Fruit fly (Drosophila melanogaster) whole organism, embryonic: ENCODE data around the gene CG43221.

Experiments used
- CG13424 ChIP-seq: fragments of 200-800 bp; sonication (Bioruptor generic); optimal IDR thresholded peaks from 2 replicates; lab custom pipeline; 2019; ENCODE audit warnings: missing biosample characterization, mild to moderate bottlenecking, missing genetic modification characterization, moderate library complexity
- CG15514 ChIP-seq: fragments of 200-800 bp; sonication (Bioruptor generic); optimal IDR thresholded peaks from 3 replicates; lab custom pipeline; 2017; ENCODE audit warnings: missing biosample characterization, missing genetic modification characterization, mild to moderate bottlenecking, moderate library complexity, missing genetic modification reagents
- CG17328 ChIP-seq: fragments of 200-800 bp; sonication (Bioruptor generic); IDR thresholded peaks from 2 replicates; pipeline ENCODE4 v1.3.6; 2022; ENCODE audit warnings: missing biosample characterization, missing genetic modification characterization
- CG2678 ChIP-seq: fragments of 200-800 bp; sonication (Bioruptor generic); optimal IDR thresholded peaks from 3 replicates; lab custom pipeline; 2019; ENCODE audit warnings: missing biosample characterization, mild to moderate bottlenecking, missing genetic modification characterization, moderate library complexity
- CG6813 ChIP-seq: fragments of 200-800 bp; sonication (Bioruptor generic); optimal IDR thresholded peaks from 2 replicates; lab custom pipeline; 2017; ENCODE audit warnings: missing biosample characterization, missing genetic modification characterization, mild to moderate bottlenecking, moderate library complexity, missing genetic modification reagents
- CG6854 ChIP-seq: fragments of 200-800 bp; sonication (Bioruptor generic); optimal IDR thresholded peaks from 3 replicates; lab custom pipeline; 2017; ENCODE audit warnings: missing biosample characterization, mild to moderate bottlenecking, missing genetic modification characterization
- Hmr ChIP-seq: fragments of 200-800 bp; sonication (Bioruptor generic); optimal IDR thresholded peaks from 3 replicates; lab custom pipeline; 2017; ENCODE audit warnings: mild to moderate bottlenecking, missing biosample characterization, missing genetic modification reagents, missing genetic modification characterization
- Lhr ChIP-seq: fragments of 200-800 bp; sonication (Bioruptor generic); optimal IDR thresholded peaks from 3 replicates; lab custom pipeline; 2017; ENCODE audit warnings: mild to moderate bottlenecking, missing biosample characterization, missing genetic modification reagents, missing genetic modification characterization
- ara ChIP-seq: fragments of 200-800 bp; sonication (Bioruptor generic); IDR thresholded peaks from 2 replicates; pipeline ENCODE4 v1.3.6; 2022; ENCODE audit warnings: missing biosample characterization, missing genetic modification characterization
- cg ChIP-seq: fragments of 200-800 bp; sonication (Bioruptor generic); optimal IDR thresholded peaks from 3 replicates; lab custom pipeline; 2019; ENCODE audit warnings: missing biosample characterization, mild to moderate bottlenecking, missing genetic modification characterization, moderate library complexity
- chm ChIP-seq: fragments of 200-800 bp; sonication (Bioruptor generic); IDR thresholded peaks from 2 replicates; pipeline ENCODE4 v1.3.6; 2022; ENCODE audit warnings: missing biosample characterization, missing genetic modification characterization
- ham ChIP-seq: fragments of 200-800 bp; sonication (Bioruptor generic); IDR thresholded peaks from 2 replicates; pipeline ENCODE4 v1.3.6; 2022; ENCODE audit warnings: missing biosample characterization, missing genetic modification characterization
- lab ChIP-seq: fragments of 200-800 bp; sonication (Bioruptor generic); optimal IDR thresholded peaks from 3 replicates; lab custom pipeline; 2017; ENCODE audit warnings: missing biosample characterization, missing genetic modification characterization, mild to moderate bottlenecking, moderate library complexity, missing genetic modification reagents
- nerfin-1 ChIP-seq: fragments of 200-800 bp; sonication (Bioruptor generic); optimal IDR thresholded peaks from 3 replicates; lab custom pipeline; 2019; ENCODE audit warnings: missing biosample characterization, mild to moderate bottlenecking, missing genetic modification characterization, moderate library complexity
- nom ChIP-seq: fragments of 200-800 bp; sonication (Bioruptor generic); optimal IDR thresholded peaks from 2 replicates; lab custom pipeline; 2017; ENCODE audit warnings: missing biosample characterization, missing genetic modification characterization, mild to moderate bottlenecking, moderate library complexity, missing genetic modification reagents

Gene CG43221

DNA sequence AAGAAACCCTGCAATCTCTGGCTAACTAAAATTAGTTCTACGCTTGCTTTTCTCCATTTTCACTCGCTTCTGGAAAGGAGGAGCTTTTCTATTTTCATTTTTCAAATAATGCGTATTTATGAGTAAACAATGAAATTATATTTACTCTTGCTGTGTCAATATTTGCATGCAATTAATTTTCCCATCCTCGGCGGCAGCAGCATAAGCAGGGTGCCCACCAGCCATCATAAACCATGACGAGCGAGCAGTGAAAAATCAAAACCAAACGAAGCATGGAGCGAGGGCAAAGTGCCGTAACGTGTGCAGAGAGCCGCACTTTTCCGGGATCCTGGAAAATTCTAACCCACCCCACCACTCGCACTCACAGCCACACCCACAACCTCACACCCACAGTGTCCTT, 48.2 kb downstream of the CG43221 start (continued):
- no peak for TF ChIP-seq CG13424 (tag; lab: Kevin White, UChicago)
- TF ChIP-seq CG6854 (GFP tag; lab: Kevin White, UChicago): no peak
- no peak for TF ChIP-seq CG15514 (GFP tag; lab: Kevin White, UChicago)
- TF ChIP-seq ara: no peak
- peak; percentile 15 for TF ChIP-seq CG2678 (tag; lab: Kevin White, UChicago)
- peak; percentile 17 for TF ChIP-seq nerfin-1 (tag; lab: Kevin White, UChicago)
- no peak for TF ChIP-seq cg
- TF ChIP-seq CG17328 (GFP tag; lab: Robert Waterston, UW): no peak
- no peak for TF ChIP-seq ham (GFP tag; lab: Robert Waterston, UW)
- TF ChIP-seq lab (GFP tag; lab: Kevin White, UChicago): peak; percentile 54
- TF ChIP-seq CG6813: peak; percentile 6
- TF ChIP-seq Lhr (GFP tag; lab: Kevin White, UChicago): no peak
- TF ChIP-seq chm (GFP tag; lab: Robert Waterston, UW): no peak
- TF ChIP-seq Hmr (GFP tag; lab: Kevin White, UChicago): peak; percentile 14
- no peak for TF ChIP-seq nom (GFP tag; lab: Kevin White, UChicago)
- TF ChIP-seq, all 482 proteins: peak for 9
